Fruit fly (Drosophila melanogaster) whole organism, pupa: Measurements from ENCODE around the gene CG2841.

Experiments
- CG10348 ChIP-seq: fragments of 200-800 bp; sonication (Bioruptor generic); IDR thresholded peaks from 2 replicates; pipeline ENCODE4 v1.3.6; 2022; ENCODE audit warnings: missing biosample characterization, missing genetic modification characterization
- CG12605 ChIP-seq: fragments of 200-800 bp; sonication (Bioruptor generic); IDR thresholded peaks from 2 replicates; pipeline ENCODE4 v1.3.6; 2022; ENCODE audit warnings: missing biosample characterization, missing genetic modification characterization
- CG13204 ChIP-seq: fragments of 200-800 bp; sonication (Bioruptor generic); optimal IDR thresholded peaks from 2 replicates; lab custom pipeline; 2018; ENCODE audit warnings: missing biosample characterization, mild to moderate bottlenecking, missing genetic modification characterization, moderate library complexity
- CG17806 ChIP-seq: fragments of 200-800 bp; sonication (Bioruptor generic); optimal IDR thresholded peaks from 2 replicates; lab custom pipeline; 2018; ENCODE audit warnings: missing biosample characterization, mild to moderate bottlenecking, missing genetic modification characterization, moderate library complexity
- CG34367 ChIP-seq: fragments of 200-800 bp; sonication (Bioruptor generic); optimal IDR thresholded peaks from 2 replicates; lab custom pipeline; 2018; ENCODE audit warnings: missing biosample characterization, mild to moderate bottlenecking, missing genetic modification characterization
- CG8159 ChIP-seq: fragments of 200-800 bp; sonication (Bioruptor generic); optimal IDR thresholded peaks from 3 replicates; lab custom pipeline; 2018; ENCODE audit warnings: missing biosample characterization, mild to moderate bottlenecking, missing genetic modification characterization, moderate library complexity
- D1 ChIP-seq: fragments of 200-800 bp; sonication (Bioruptor generic); optimal IDR thresholded peaks from 2 replicates; lab custom pipeline; 2018; ENCODE audit warnings: missing biosample characterization, mild to moderate bottlenecking, missing genetic modification characterization, moderate library complexity
- EcR ChIP-seq: fragments of 200-800 bp; sonication (Bioruptor generic); optimal IDR thresholded peaks from 3 replicates; lab custom pipeline; 2019; ENCODE audit warnings: missing biosample characterization, missing genetic modification characterization, mild to moderate bottlenecking, moderate library complexity, missing genetic modification reagents
- Pif1A ChIP-seq: fragments of 200-800 bp; sonication (Bioruptor generic); optimal IDR thresholded peaks from 3 replicates; lab custom pipeline; 2016; ENCODE audit warnings: missing biosample characterization, missing genetic modification characterization
- Snoo ChIP-seq: fragments of 200-800 bp; sonication (Bioruptor generic); optimal IDR thresholded peaks from 3 replicates; lab custom pipeline; 2017; ENCODE audit warnings: missing biosample characterization, mild to moderate bottlenecking, missing genetic modification characterization, inconsistent platforms
- gl ChIP-seq: fragments of 200-800 bp; sonication (Bioruptor generic); optimal IDR thresholded peaks from 2 replicates; lab custom pipeline; 2018; ENCODE audit warnings: missing biosample characterization, mild to moderate bottlenecking, missing genetic modification characterization

DNA sequence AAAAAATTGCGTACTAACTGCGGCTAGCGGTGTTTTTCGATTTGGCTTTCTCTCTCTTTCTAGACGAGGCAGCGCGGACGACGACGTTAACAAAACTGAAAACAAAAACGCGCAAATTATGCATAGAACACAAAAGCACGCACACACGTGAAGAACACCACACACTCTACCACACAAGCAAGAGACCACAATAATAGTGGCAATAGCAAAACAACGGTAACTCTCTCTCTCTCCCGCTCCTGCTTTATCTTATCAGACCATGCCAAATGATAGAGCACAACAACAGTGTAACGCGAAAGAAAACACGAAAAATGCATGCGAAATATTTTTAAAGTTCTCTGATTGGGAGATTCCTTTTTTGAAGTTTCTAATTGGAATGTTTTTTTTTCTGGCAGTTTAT lies 12.0 kb downstream of the CG2841 start:
- TF ChIP-seq CG13204 (GFP tag; lab: Kevin White, UChicago) (no peak), D1 (tag; lab: Kevin White, UChicago) (no peak), CG17806 (tag; lab: Kevin White, UChicago) (no peak), CG12605 (no peak), CG10348 (GFP tag; lab: Robert Waterston, UW) (no peak), CG8159 (tag; lab: Kevin White, UChicago) (no peak), EcR (GFP tag; lab: Kevin White, UChicago) (no peak), Pif1A (GFP tag; lab: Kevin White, UChicago) (no peak), Snoo (tag; lab: Kevin White, UChicago) (no peak), gl (no peak), CG34367 (no peak)
